Worm (Caenorhabditis elegans): ENCODE data around the gene C38C6.3.

- TF ChIP-seq ztf-11 (tag; optimal IDR thresholded peaks at IDR 0.05) (no peak), nhr-12 (tag; optimal IDR thresholded peaks at IDR 0.05) (no peak)
Measured at ce11 chrII:14678157-14678556, 45.2 kb downstream of the C38C6.3 start, which contains the start of gene hhat-1.
